Worm (Caenorhabditis elegans) whole organism, L4 larva: ENCODE measurements around the gene srh-15.
A peak's percentile ranks its signal among the peaks of the same experiment; 100 is the strongest.

Source experiments
- F49E8.2 ChIP-seq: sonication (generic microtip); optimal IDR thresholded peaks from 2 replicates; lab custom pipeline; 2016; ENCODE audit warnings: missing compliant biosample characterization, mild to moderate bottlenecking, missing genetic modification characterization, borderline replicate concordance
- T20F7.1 ChIP-seq: fragments of 200-800 bp; sonication (Bioruptor generic); optimal IDR thresholded peaks from 2 replicates; lab custom pipeline; 2018; ENCODE audit warnings: mild to moderate bottlenecking, missing genetic modification characterization, missing compliant biosample characterization
- Y48G9A.11 ChIP-seq: fragments of 200-800 bp; sonication (Bioruptor generic); IDR thresholded peaks from 2 replicates; pipeline ENCODE4 v1.3.6; 2022; ENCODE audit warnings: missing genetic modification reagents, missing genetic modification characterization, missing compliant biosample characterization
- ZK337.2 ChIP-seq: fragments of 200-800 bp; sonication (Bioruptor generic); IDR thresholded peaks from 2 replicates; pipeline ENCODE4 v1.3.6; 2022; ENCODE audit warnings: missing genetic modification reagents, missing genetic modification characterization, missing compliant biosample characterization
- ZK546.5 ChIP-seq, 2 experiments: sonication (generic microtip); optimal IDR thresholded peaks; 2 replicates each; lab custom pipeline; 2017; ENCODE audit warnings: missing biosample characterization in 2 of 2, missing genetic modification characterization in 2 of 2
- aha-1 ChIP-seq: fragments of 150-350 bp; peaks from one replicate; lab custom pipeline; 2014; ENCODE audit warnings: missing biosample characterization, missing genetic modification characterization
- aly-2 ChIP-seq: sonication (generic microtip); optimal IDR thresholded peaks from 2 replicates; lab custom pipeline; 2018; ENCODE audit warnings: missing biosample characterization, missing genetic modification characterization
- ama-1 ChIP-seq: fragments of 150-350 bp; optimal IDR thresholded peaks from 2 replicates; lab custom pipeline; 2014; ENCODE audit warnings: inconsistent platforms, mixed read lengths
- ceh-20 ChIP-seq: fragments of 200-800 bp; sonication (Bioruptor generic); IDR thresholded peaks from 2 replicates; pipeline ENCODE4 v1.3.6; 2022; ENCODE audit warnings: missing genetic modification reagents, missing genetic modification characterization, missing compliant biosample characterization
- daf-16 ChIP-seq, 3 experiments: sonication (generic microtip); optimal IDR thresholded peaks; 2 replicates each; lab custom pipeline; 2016 to 2017; ENCODE audit warnings: missing genetic modification characterization in 3 of 3, missing genetic modification reagents in 3 of 3, mild to moderate bottlenecking in 2 of 3, missing compliant biosample characterization in 2 of 3, missing biosample characterization in 1 of 3, moderate library complexity in 1 of 3
- dmd-8 ChIP-seq: fragments of 200-800 bp; sonication (Bioruptor generic); IDR thresholded peaks from 2 replicates; pipeline ENCODE4 v1.3.6; 2022; ENCODE audit warnings: missing genetic modification characterization, missing compliant biosample characterization
- dmd-9 ChIP-seq: fragments of 200-800 bp; sonication (Bioruptor generic); IDR thresholded peaks from 2 replicates; pipeline ENCODE4 v1.3.6; 2022; ENCODE audit warnings: missing genetic modification reagents, missing genetic modification characterization, missing compliant biosample characterization
- dpl-1 ChIP-seq: fragments of 150-350 bp; optimal IDR thresholded peaks from 2 replicates; lab custom pipeline; 2014; ENCODE audit warnings: missing biosample characterization, missing genetic modification reagents, missing genetic modification characterization
- dve-1 ChIP-seq: sonication (generic microtip); optimal IDR thresholded peaks from 2 replicates; lab custom pipeline; 2017; ENCODE audit warnings: antibody characterized with exemption, mild to moderate bottlenecking, missing genetic modification characterization, missing compliant biosample characterization; ENCODE audit not compliant: insufficient read depth
- hlh-30 ChIP-seq: sonication (generic microtip); optimal IDR thresholded peaks from 2 replicates; lab custom pipeline; 2017; ENCODE audit warnings: antibody characterized with exemption, mild to moderate bottlenecking, missing genetic modification characterization, missing compliant biosample characterization; ENCODE audit not compliant: insufficient read depth
- hmg-1.1 ChIP-seq: fragments of 200-800 bp; sonication (Bioruptor generic); IDR thresholded peaks from 2 replicates; pipeline ENCODE4 v1.3.6; 2022; ENCODE audit warnings: missing genetic modification reagents, missing genetic modification characterization, missing compliant biosample characterization
- lim-7 ChIP-seq: fragments of 200-800 bp; sonication (Bioruptor generic); IDR thresholded peaks from 2 replicates; pipeline ENCODE4 v1.3.6; 2022; ENCODE audit warnings: missing genetic modification characterization, missing compliant biosample characterization
- lin-1 ChIP-seq: fragments of 200-800 bp; sonication (Bioruptor generic); IDR thresholded peaks from 2 replicates; pipeline ENCODE4 v1.3.6; 2022; ENCODE audit warnings: missing genetic modification reagents, missing genetic modification characterization, missing compliant biosample characterization
- lin-29 ChIP-seq: fragments of 200-800 bp; sonication (Bioruptor generic); IDR thresholded peaks from 2 replicates; pipeline ENCODE4 v1.3.6; 2022; ENCODE audit warnings: missing genetic modification reagents, missing genetic modification characterization, missing compliant biosample characterization
- lin-38 ChIP-seq: fragments of 200-800 bp; sonication (Bioruptor generic); IDR thresholded peaks from 2 replicates; pipeline ENCODE4 v1.3.6; 2022; ENCODE audit warnings: missing genetic modification reagents, missing genetic modification characterization, missing compliant biosample characterization
- mep-1 ChIP-seq: fragments of 150-350 bp; sonication (generic microtip); optimal IDR thresholded peaks from 3 replicates; lab custom pipeline; 2014; ENCODE audit warnings: missing biosample characterization, missing genetic modification characterization
- mes-2 ChIP-seq: sonication (generic microtip); optimal IDR thresholded peaks from 2 replicates; lab custom pipeline; 2016; ENCODE audit warnings: missing genotype, mild to moderate bottlenecking, missing genetic modification characterization, missing compliant biosample characterization; ENCODE audit not compliant: poor library complexity, severe bottlenecking
- mxl-2 ChIP-seq: fragments of 200-800 bp; sonication (Bioruptor generic); conservative IDR thresholded peaks from 2 replicates; pipeline ENCODE4 v1.3.6; 2022; ENCODE audit warnings: missing genetic modification reagents, missing genetic modification characterization, missing compliant biosample characterization
- nhr-102 ChIP-seq: sonication (generic microtip); optimal IDR thresholded peaks from 2 replicates; lab custom pipeline; 2016; ENCODE audit warnings: mild to moderate bottlenecking, missing genetic modification characterization, moderate library complexity, missing compliant biosample characterization
- nhr-11 ChIP-seq: fragments of 150-350 bp; optimal IDR thresholded peaks from 2 replicates; lab custom pipeline; 2014; ENCODE audit warnings: missing biosample characterization, missing genetic modification characterization
- nhr-111 ChIP-seq: fragments of 200-800 bp; sonication (Bioruptor generic); optimal IDR thresholded peaks from 2 replicates; lab custom pipeline; 2018; ENCODE audit warnings: mild to moderate bottlenecking, missing genetic modification characterization, missing compliant biosample characterization
- nhr-237 ChIP-seq: sonication (generic microtip); optimal IDR thresholded peaks from 2 replicates; lab custom pipeline; 2017; ENCODE audit warnings: missing biosample characterization, missing genetic modification characterization
- nhr-25 ChIP-seq: sonication (generic microtip); optimal IDR thresholded peaks from 2 replicates; lab custom pipeline; 2017; ENCODE audit warnings: missing genetic modification characterization, mild to moderate bottlenecking, missing compliant biosample characterization, antibody characterized with exemption, moderate library complexity, borderline replicate concordance; ENCODE audit not compliant: insufficient read depth
- nhr-6 ChIP-seq: fragments of 150-350 bp; optimal IDR thresholded peaks from 2 replicates; lab custom pipeline; 2014; ENCODE audit warnings: missing biosample characterization, missing genetic modification characterization
- nhr-76 ChIP-seq: fragments of 150-350 bp; optimal IDR thresholded peaks from 2 replicates; lab custom pipeline; 2014; ENCODE audit warnings: missing biosample characterization, missing genetic modification characterization
- rbr-2 ChIP-seq: sonication (generic microtip); optimal IDR thresholded peaks from 2 replicates; lab custom pipeline; 2016; ENCODE audit warnings: missing genotype, missing genetic modification characterization, missing compliant biosample characterization
- tag-97 ChIP-seq: fragments of 200-800 bp; sonication (Bioruptor generic); IDR thresholded peaks from 2 replicates; pipeline ENCODE4 v1.3.6; 2022; ENCODE audit warnings: missing genetic modification characterization, missing compliant biosample characterization
- tra-1 ChIP-seq: fragments of 200-800 bp; sonication (Bioruptor generic); IDR thresholded peaks from 2 replicates; pipeline ENCODE4 v1.3.6; 2022; ENCODE audit warnings: missing genetic modification reagents, missing genetic modification characterization, missing compliant biosample characterization
- unc-130 ChIP-seq: sonication (generic microtip); optimal IDR thresholded peaks from 2 replicates; lab custom pipeline; 2016; ENCODE audit warnings: missing genetic modification reagents, missing genetic modification characterization, missing compliant biosample characterization
- unc-62 ChIP-seq, 3 experiments: fragments of 150-350 bp in 1 of 3; sonication (generic microtip); optimal IDR thresholded peaks in 2 of 3; peaks in 1 of 3; 1 replicate in 1 of 3; 2 replicates in 2 of 3; lab custom pipeline; 2014 to 2017; ENCODE audit warnings: missing biosample characterization in 3 of 3, missing genetic modification characterization in 3 of 3, missing genetic modification reagents in 3 of 3, missing genotype in 1 of 3
- zag-1 ChIP-seq: fragments of 150-350 bp; optimal IDR thresholded peaks from 2 replicates; lab custom pipeline; 2014; ENCODE audit warnings: missing biosample characterization, missing genetic modification characterization
- zfp-3 ChIP-seq: fragments of 200-800 bp; sonication (Bioruptor generic); conservative IDR thresholded peaks from 2 replicates; pipeline ENCODE4 v1.3.6; 2022; ENCODE audit warnings: missing genetic modification reagents, missing genetic modification characterization, missing compliant biosample characterization
- zip-2 ChIP-seq: fragments of 150-350 bp; optimal IDR thresholded peaks from 2 replicates; lab custom pipeline; 2014; ENCODE audit warnings: missing biosample characterization, missing genetic modification characterization
- ztf-7 ChIP-seq: fragments of 150-350 bp; optimal IDR thresholded peaks from 2 replicates; lab custom pipeline; 2014; ENCODE audit warnings: missing biosample characterization, missing genetic modification characterization

Gene srh-15

ce11 chrV:13304663-13305188 is 16.1 kb upstream of the srh-15 start, which contains the start of gene C26E1.2 (continued):
- no peak for TF ChIP-seq aly-2 (tag; lab: Kevin White, UChicago)

DNA sequence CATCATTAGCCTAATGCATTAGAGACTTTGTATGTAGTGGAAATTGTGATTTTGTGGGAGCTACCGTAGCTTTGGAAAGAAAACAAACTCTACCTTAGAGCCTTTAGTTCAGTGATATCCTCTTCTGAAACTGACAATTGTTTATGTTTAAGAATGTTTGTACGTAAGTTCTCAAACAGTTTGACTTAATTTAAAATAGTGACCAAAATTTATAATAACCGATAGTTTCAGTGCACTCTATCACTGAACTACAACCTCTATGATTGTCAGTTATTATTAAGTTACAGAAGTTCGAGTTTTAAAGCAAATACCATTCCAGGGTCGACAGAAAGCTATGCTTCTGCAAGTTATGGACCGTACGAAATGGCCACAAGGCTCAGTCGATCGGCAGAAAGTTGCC is 12.2 kb upstream of the srh-15 start, which contains the start of gene C50B6.1:
Gene C50B6.1 (plus strand): TSS at position 301 of the 400 bp plus-strand sequence.
- TF ChIP-seq nhr-237 (tag; lab: Kevin White, UChicago) (no peak), nhr-76 (tag; lab: Kevin White, UChicago) (no peak), lim-7 (no peak), dmd-9 (GFP tag; lab: Robert Waterston, UW) (no peak), ama-1 (no peak), aha-1 (tag; lab: Kevin White, UChicago) (no peak), rbr-2 (tag; lab: Kevin White, UChicago) (no peak), lin-1 (GFP tag; lab: Robert Waterston, UW) (no peak), nhr-25 (tag; lab: Kevin White, UChicago) (no peak), nhr-6 (no peak), zag-1 (tag; lab: Kevin White, UChicago) (no peak), unc-62 (GFP tag; optimal IDR thresholded peaks at IDR 0.05 in 1 of 2; lab: Kevin White, UChicago) (no peak), unc-62 (tag; optimal IDR thresholded peaks at IDR 0.05; lab: Kevin White, UChicago) (no peak), mxl-2 (GFP tag; lab: Robert Waterston, UW) (no peak), hlh-30 (tag; lab: Kevin White, UChicago) (no peak)

ce11 chrV:13309806-13310205 is 11.0 kb upstream of the srh-15 start:
- TF ChIP-seq lin-29 (GFP tag; lab: Robert Waterston, UW) (no peak), unc-130 (GFP tag; lab: Kevin White, UChicago) (peak; percentile 22)

DNA sequence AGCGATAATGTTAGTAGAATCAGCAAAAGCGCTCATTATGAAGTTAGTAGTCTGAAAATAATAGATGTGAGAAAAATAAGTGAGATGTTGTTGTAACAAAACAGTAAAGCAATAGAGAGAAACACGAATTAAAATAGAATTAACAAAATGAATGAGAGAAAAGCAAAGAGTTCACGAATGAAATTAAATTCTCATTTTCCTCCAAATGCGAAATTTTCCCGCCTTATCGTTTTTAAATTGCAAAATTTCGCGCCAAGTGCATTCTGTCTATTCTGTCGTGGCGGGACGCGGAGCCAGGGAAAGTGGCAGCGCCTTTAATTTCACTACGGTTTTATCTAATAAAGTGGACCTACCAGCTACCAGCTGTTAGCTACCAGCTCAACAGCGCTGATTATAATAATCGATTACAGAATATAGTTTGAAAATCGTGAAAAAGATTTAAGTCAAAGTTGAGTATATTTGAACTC is 8.5 kb upstream of the srh-15 start, which contains the start of gene nasp-2:
Gene nasp-2 (minus strand): TSS at position 51 of the 467 bp plus-strand sequence.
- TF ChIP-seq ZK337.2 (GFP tag; lab: Robert Waterston, UW) (peak; percentile 51; the same call in 1 of the 2 replicates), unc-130 (GFP tag; lab: Kevin White, UChicago) (peak; percentile 87), ztf-7 (no peak), tra-1 (GFP tag; lab: Robert Waterston, UW) (0 out of 2 replicates have a peak, but pooled peaks have one; percentile 8), nhr-6 (peak; percentile 77), zip-2 (tag; lab: Kevin White, UChicago) (no peak), dmd-9 (GFP tag; lab: Robert Waterston, UW) (0 out of 2 replicates have a peak, but pooled peaks have one; percentile 43), Y48G9A.11 (peak; percentile 97), F49E8.2 (peak; percentile 91), lin-38 (GFP tag; lab: Robert Waterston, UW) (peak; percentile 79), mes-2 (tag; lab: Kevin White, UChicago) (peak; percentile 63), dpl-1 (GFP tag; lab: Kevin White, UChicago) (peak; percentile 63), T20F7.1 (GFP tag; lab: Kevin White, UChicago) (peak; percentile 81), ceh-20 (GFP tag; lab: Robert Waterston, UW) (no peak)

- TF ChIP-seq nhr-102 (tag; lab: Kevin White, UChicago), result peak; percentile 9
- peak; percentile 67 for TF ChIP-seq mep-1 (tag; lab: Kevin White, UChicago)
- peak in 1 of 2 experiments; percentile 13 for TF ChIP-seq daf-16 (GFP tag; optimal IDR thresholded peaks at IDR 0.05; lab: Kevin White, UChicago)
- TF ChIP-seq daf-16 (tag; optimal IDR thresholded peaks at IDR 0.05; lab: Kevin White, UChicago), result peak; percentile 28
- TF ChIP-seq nhr-11 (tag; lab: Kevin White, UChicago), result no peak
- no peak for TF ChIP-seq ama-1
- peak; percentile 5 for TF ChIP-seq nhr-25 (tag; lab: Kevin White, UChicago)
- no peak for TF ChIP-seq zfp-3 (GFP tag; lab: Robert Waterston, UW)
- peak; percentile 83 for TF ChIP-seq dpl-1 (GFP tag; lab: Kevin White, UChicago)
- TF ChIP-seq unc-130 (GFP tag; lab: Kevin White, UChicago), result peak; percentile 71
- TF ChIP-seq dmd-9 (GFP tag; lab: Robert Waterston, UW), result peak; percentile 67; the same call in 1 of the 2 replicates
- TF ChIP-seq ZK337.2 (GFP tag; lab: Robert Waterston, UW), result peak; percentile 82
- TF ChIP-seq Y48G9A.11, result peak; percentile 96
- TF ChIP-seq hmg-1.1 (GFP tag; lab: Robert Waterston, UW), result peak; percentile 36; the same call in 1 of the 2 replicates
- TF ChIP-seq ZK546.5 (tag; optimal IDR thresholded peaks at IDR 0.05; lab: Kevin White, UChicago), result no peak
- TF ChIP-seq nhr-76 (tag; lab: Kevin White, UChicago), result no peak
- peak; percentile 71 for TF ChIP-seq lin-38 (GFP tag; lab: Robert Waterston, UW)
- TF ChIP-seq tag-97 (GFP tag; lab: Robert Waterston, UW), result no peak
- no peak for TF ChIP-seq nhr-111 (GFP tag; lab: Kevin White, UChicago)
- peak; percentile 80 for TF ChIP-seq dve-1 (tag; lab: Kevin White, UChicago)
- no peak for TF ChIP-seq dmd-8
Observed at ce11 chrV:13313045-13313623, 7.6 kb upstream of the srh-15 start, which contains the start of gene C50B6.3. Gene C50B6.3 (plus strand): TSS chrV:13313573.
